Worm (Caenorhabditis elegans): ENCODE data around the gene mig-5.

The mig-5 gene

ce11 chrII:8214367-8214766 lies 29.5 kb upstream of the mig-5 start, which contains the start of gene M110.10:
Gene M110.10, minus strand, starts transcription at chrII:8214467.
- TF ChIP-seq ceh-39 (tag; optimal IDR thresholded peaks at IDR 0.05), result no peak
- no peak for TF ChIP-seq sptf-1 (tag; optimal IDR thresholded peaks at IDR 0.05)
- TF ChIP-seq ces-1 (GFP tag; optimal IDR thresholded peaks at IDR 0.05), result no peak
- no peak for TF ChIP-seq tbx-8 (GFP tag; optimal IDR thresholded peaks at IDR 0.05)
- TF ChIP-seq sem-2 (GFP tag; optimal IDR thresholded peaks at IDR 0.05), result no peak
- no peak for TF ChIP-seq mls-2 (tag; optimal IDR thresholded peaks at IDR 0.05)
- TF ChIP-seq bed-3 (GFP tag; optimal IDR thresholded peaks at IDR 0.05), result no peak
- no peak for TF ChIP-seq ceh-83 (GFP tag; optimal IDR thresholded peaks at IDR 0.05)
- TF ChIP-seq cnd-1 (tag; optimal IDR thresholded peaks at IDR 0.05), result no peak
- TF ChIP-seq lin-13 (tag; optimal IDR thresholded peaks at IDR 0.05), result no peak
- TF ChIP-seq snpc-4 (tag; optimal IDR thresholded peaks at IDR 0.05), result no peak
- TF ChIP-seq blmp-1 (tag; optimal IDR thresholded peaks at IDR 0.05), result no peak
- no peak for TF ChIP-seq nhr-12 (tag; optimal IDR thresholded peaks at IDR 0.05)
- no peak for TF ChIP-seq unc-39 (tag; optimal IDR thresholded peaks at IDR 0.05)
- no peak for TF ChIP-seq hlh-1 (tag; optimal IDR thresholded peaks at IDR 0.05)
- TF ChIP-seq flh-1 (GFP tag; optimal IDR thresholded peaks at IDR 0.05), result no peak
- no peak for TF ChIP-seq unc-120 (tag; optimal IDR thresholded peaks at IDR 0.05; ENCODE audit: poor library complexity, severe bottlenecking)
- no peak for TF ChIP-seq pha-4 (tag; optimal IDR thresholded peaks at IDR 0.05)

ce11 chrII:8212680-8213079 lies 27.9 kb upstream of the mig-5 start, which contains the start of gene twk-3:
Gene twk-3, minus strand, starts transcription at chrII:8212780.
- no peak for TF ChIP-seq nhr-237 (tag; optimal IDR thresholded peaks at IDR 0.05)

- TF ChIP-seq blmp-1 (tag; optimal IDR thresholded peaks at IDR 0.05), result no peak
- TF ChIP-seq sem-2 (GFP tag; optimal IDR thresholded peaks at IDR 0.05), result no peak
- no peak for TF ChIP-seq flh-1 (GFP tag; optimal IDR thresholded peaks at IDR 0.05)
- no peak for TF ChIP-seq M03D4.4 (tag; optimal IDR thresholded peaks at IDR 0.05)
Measured at ce11 chrII:8209476-8209875, 24.7 kb upstream of the mig-5 start, which contains the start of gene M110.8. Gene M110.8, minus strand, starts transcription at chrII:8209576.

ce11 chrII:8205612-8206011 lies 20.8 kb upstream of the mig-5 start:
- TF ChIP-seq unc-120 (tag; optimal IDR thresholded peaks at IDR 0.05; ENCODE audit: poor library complexity, severe bottlenecking) (no peak), unc-39 (tag; optimal IDR thresholded peaks at IDR 0.05) (no peak), nhr-76 (tag; optimal IDR thresholded peaks at IDR 0.05) (no peak), blmp-1 (tag; optimal IDR thresholded peaks at IDR 0.05) (no peak), elt-3 (tag; optimal IDR thresholded peaks at IDR 0.05) (no peak), lin-13 (tag; optimal IDR thresholded peaks at IDR 0.05) (no peak), mls-2 (tag; optimal IDR thresholded peaks at IDR 0.05) (no peak), mab-5 (tag; optimal IDR thresholded peaks at IDR 0.05) (no peak), cnd-1 (tag; optimal IDR thresholded peaks at IDR 0.05) (no peak), tbx-8 (GFP tag; optimal IDR thresholded peaks at IDR 0.05) (no peak)

ce11 chrII:8204039-8204438 lies 19.2 kb upstream of the mig-5 start, which contains the start of gene col-76:
Gene col-76, plus strand, starts transcription at chrII:8204339.
- TF ChIP-seq nhr-2 (tag; optimal IDR thresholded peaks at IDR 0.05) (no peak), unc-62 (GFP tag; optimal IDR thresholded peaks at IDR 0.05) (no peak), elt-1 (tag; optimal IDR thresholded peaks at IDR 0.05; ENCODE audit: borderline replicate concordance, insufficient read depth) (peak; percentile 8), elt-3 (tag; optimal IDR thresholded peaks at IDR 0.05) (no peak), nhr-76 (tag; optimal IDR thresholded peaks at IDR 0.05) (no peak), pha-4 (tag; optimal IDR thresholded peaks at IDR 0.05) (no peak)

ce11 chrII:8199803-8200202 lies 15.0 kb upstream of the mig-5 start:
- TF ChIP-seq nhr-237 (tag; optimal IDR thresholded peaks at IDR 0.05) (no peak), unc-62 (GFP tag; optimal IDR thresholded peaks at IDR 0.05) (peak; percentile 43), elt-3 (tag; optimal IDR thresholded peaks at IDR 0.05) (no peak), blmp-1 (tag; optimal IDR thresholded peaks at IDR 0.05) (peak; percentile 74), zip-8 (tag; optimal IDR thresholded peaks at IDR 0.05) (no peak)

- TF ChIP-seq ztf-11 (tag; optimal IDR thresholded peaks at IDR 0.05) (no peak), lsy-2 (tag; optimal IDR thresholded peaks at IDR 0.05) (no peak), nhr-237 (tag; optimal IDR thresholded peaks at IDR 0.05) (no peak), pha-4 (tag; optimal IDR thresholded peaks at IDR 0.05) (no peak), unc-39 (tag; optimal IDR thresholded peaks at IDR 0.05) (no peak), drap-1 (GFP tag; optimal IDR thresholded peaks at IDR 0.05) (no peak)
Measured at ce11 chrII:8198503-8198902, 13.7 kb upstream of the mig-5 start, which contains the start of gene qua-1. Gene qua-1, plus strand, starts transcription at chrII:8198803.

All from whole organism, mixed stage, embryonic.